Fruit fly (Drosophila melanogaster) whole organism, embryonic: ENCODE data around the gene Ir93a.

Experiments
- ATbp ChIP-seq: fragments of 200-800 bp; sonication (Bioruptor generic); optimal IDR thresholded peaks from 2 replicates; lab custom pipeline; 2017; ENCODE audit warnings: missing biosample characterization, mild to moderate bottlenecking, missing genetic modification characterization, missing genetic modification reagents
- Blimp-1 ChIP-seq: fragments of 200-800 bp; sonication (Bioruptor generic); optimal IDR thresholded peaks from 3 replicates; lab custom pipeline; 2018; ENCODE audit warnings: missing biosample characterization, missing genetic modification characterization, mild to moderate bottlenecking, moderate library complexity, missing genetic modification reagents
- CG11504 ChIP-seq: fragments of 200-800 bp; sonication (Bioruptor generic); optimal IDR thresholded peaks from 3 replicates; lab custom pipeline; 2019; ENCODE audit warnings: missing biosample characterization, mild to moderate bottlenecking, missing genetic modification characterization, moderate library complexity
- CG12155 ChIP-seq: fragments of 200-800 bp; sonication (Bioruptor generic); optimal IDR thresholded peaks from 3 replicates; lab custom pipeline; 2016; ENCODE audit warnings: missing biosample characterization, missing genetic modification characterization
- CG1233 ChIP-seq: fragments of 200-800 bp; sonication (Bioruptor generic); optimal IDR thresholded peaks from 4 replicates; lab custom pipeline; 2018; ENCODE audit warnings: missing biosample characterization, mild to moderate bottlenecking, missing genetic modification characterization
- CG12659 ChIP-seq: fragments of 200-800 bp; sonication (Bioruptor generic); optimal IDR thresholded peaks from 3 replicates; lab custom pipeline; 2017; ENCODE audit warnings: mild to moderate bottlenecking, missing biosample characterization, missing genetic modification reagents, missing genetic modification characterization
- CG13775 ChIP-seq: fragments of 200-800 bp; sonication (Bioruptor generic); optimal IDR thresholded peaks from 3 replicates; lab custom pipeline; 2017; ENCODE audit warnings: missing biosample characterization, mild to moderate bottlenecking, missing genetic modification characterization
- CG14441 ChIP-seq: fragments of 200-800 bp; sonication (Bioruptor generic); IDR thresholded peaks from 2 replicates; pipeline ENCODE4 v1.3.6; 2022; ENCODE audit warnings: missing biosample characterization, missing genetic modification characterization
- CG1647 ChIP-seq: fragments of 200-800 bp; sonication (Bioruptor generic); optimal IDR thresholded peaks from 3 replicates; lab custom pipeline; 2016; ENCODE audit warnings: missing biosample characterization, missing genetic modification characterization
- CG16815 ChIP-seq: fragments of 200-800 bp; sonication (Bioruptor generic); optimal IDR thresholded peaks from 3 replicates; lab custom pipeline; 2017; ENCODE audit warnings: missing biosample characterization, mild to moderate bottlenecking, missing genetic modification characterization
- CG17186 ChIP-seq: fragments of 200-800 bp; sonication (Bioruptor generic); optimal IDR thresholded peaks from 3 replicates; lab custom pipeline; 2017; ENCODE audit warnings: missing biosample characterization, missing genetic modification reagents, missing genetic modification characterization
- CG17361 ChIP-seq: fragments of 200-800 bp; sonication (Bioruptor generic); IDR thresholded peaks from 3 replicates; pipeline ENCODE4 v1.3.6; 2022; ENCODE audit warnings: missing biosample characterization, missing genetic modification characterization
- CG17385 ChIP-seq: fragments of 200-800 bp; sonication (Bioruptor generic); optimal IDR thresholded peaks from 3 replicates; lab custom pipeline; 2018; ENCODE audit warnings: missing biosample characterization, mild to moderate bottlenecking, missing genetic modification characterization
- CG17829 ChIP-seq: fragments of 200-800 bp; optimal IDR thresholded peaks from 2 replicates; lab custom pipeline; 2019; ENCODE audit warnings: missing biosample characterization, mild to moderate bottlenecking, missing genetic modification characterization, moderate library complexity
- CG18262 ChIP-seq: fragments of 200-800 bp; optimal IDR thresholded peaks from 3 replicates; lab custom pipeline; 2019; ENCODE audit warnings: missing biosample characterization, mild to moderate bottlenecking, missing genetic modification characterization, moderate library complexity
- CG18619 ChIP-seq: fragments of 200-800 bp; sonication (Bioruptor generic); optimal IDR thresholded peaks from 3 replicates; lab custom pipeline; 2017; ENCODE audit warnings: missing biosample characterization, mild to moderate bottlenecking, missing genetic modification characterization
- CG18764 ChIP-seq: fragments of 200-800 bp; sonication (Bioruptor generic); optimal IDR thresholded peaks from 3 replicates; lab custom pipeline; 2016; ENCODE audit warnings: missing biosample characterization, missing genetic modification characterization
- CG30020 ChIP-seq: fragments of 200-800 bp; optimal IDR thresholded peaks from 2 replicates; lab custom pipeline; 2019; ENCODE audit warnings: missing biosample characterization, mild to moderate bottlenecking, missing genetic modification characterization, moderate library complexity
- CG30403 ChIP-seq: fragments of 200-800 bp; sonication (Bioruptor generic); optimal IDR thresholded peaks from 3 replicates; lab custom pipeline; 2016; ENCODE audit warnings: missing biosample characterization, missing genetic modification characterization
- CG31441 ChIP-seq: fragments of 200-800 bp; sonication (Bioruptor generic); IDR thresholded peaks from 2 replicates; pipeline ENCODE4 v1.3.6; 2022; ENCODE audit warnings: missing biosample characterization, missing genetic modification characterization
- CG6791 ChIP-seq: fragments of 200-800 bp; sonication (Bioruptor generic); IDR thresholded peaks from 3 replicates; pipeline ENCODE4 v1.3.6; 2022; ENCODE audit warnings: missing biosample characterization, missing genetic modification characterization; ENCODE audit not compliant: partially characterized antibody
- CG7556 ChIP-seq: fragments of 200-800 bp; sonication (Bioruptor generic); optimal IDR thresholded peaks from 2 replicates; lab custom pipeline; 2017; ENCODE audit warnings: missing biosample characterization, mild to moderate bottlenecking, missing genetic modification characterization
- CG7839 ChIP-seq: fragments of 200-800 bp; sonication (Bioruptor generic); optimal IDR thresholded peaks from 3 replicates; lab custom pipeline; 2018; ENCODE audit warnings: missing biosample characterization, mild to moderate bottlenecking, missing genetic modification characterization, moderate library complexity
- CoRest ChIP-seq: fragments of 200-800 bp; sonication (Bioruptor generic); optimal IDR thresholded peaks from 3 replicates; lab custom pipeline; 2018; ENCODE audit warnings: missing biosample characterization, mild to moderate bottlenecking, missing genetic modification characterization, moderate library complexity
- Fer1 ChIP-seq: fragments of 200-800 bp; sonication (Bioruptor generic); optimal IDR thresholded peaks from 2 replicates; lab custom pipeline; 2017; ENCODE audit warnings: missing biosample characterization, mild to moderate bottlenecking, missing genetic modification characterization
- HLHmδ ChIP-seq: fragments of 200-800 bp; sonication (Bioruptor generic); optimal IDR thresholded peaks from 2 replicates; lab custom pipeline; 2018; ENCODE audit warnings: missing biosample characterization, mild to moderate bottlenecking, missing genetic modification characterization, moderate library complexity
- Hr51 ChIP-seq, 2 experiments: fragments of 200-800 bp; sonication (Bioruptor generic); optimal IDR thresholded peaks; 2 replicates in 1 of 2; 3 replicates in 1 of 2; lab custom pipeline; 2016 to 2018; ENCODE audit warnings: missing biosample characterization in 2 of 2, missing genetic modification characterization in 2 of 2, mild to moderate bottlenecking in 1 of 2, moderate library complexity in 1 of 2
- Oli ChIP-seq: fragments of 200-800 bp; sonication (Bioruptor generic); optimal IDR thresholded peaks from 2 replicates; lab custom pipeline; 2018; ENCODE audit warnings: missing biosample characterization, mild to moderate bottlenecking, missing genetic modification characterization, moderate library complexity
- Rfx ChIP-seq: fragments of 200-800 bp; sonication (Bioruptor generic); IDR thresholded peaks from 2 replicates; pipeline ENCODE4 v1.3.6; 2022; ENCODE audit warnings: missing biosample characterization, missing genetic modification characterization
- Six4 ChIP-seq: fragments of 200-800 bp; sonication (Bioruptor generic); optimal IDR thresholded peaks from 2 replicates; lab custom pipeline; 2016; ENCODE audit warnings: missing biosample characterization, missing genetic modification characterization
- Sox100B ChIP-seq: fragments of 200-800 bp; sonication (Bioruptor generic); optimal IDR thresholded peaks from 3 replicates; lab custom pipeline; 2018; ENCODE audit warnings: missing biosample characterization, mild to moderate bottlenecking, missing genetic modification characterization
- Trl ChIP-seq, 3 experiments: fragments of >200 bp in 2 of 3; fragments of 200-800 bp in 1 of 3; sonication (Bioruptor generic) in 1 of 3; optimal IDR thresholded peaks; 2 replicates in 1 of 3; 3 replicates in 2 of 3; lab custom pipeline; 2016 to 2017; ENCODE audit warnings: missing biosample characterization in 1 of 3, missing genetic modification characterization in 1 of 3
- al ChIP-seq: fragments of 200-800 bp; sonication (Bioruptor generic); IDR thresholded peaks from 2 replicates; pipeline ENCODE4 v1.3.6; 2022; ENCODE audit warnings: missing biosample characterization, missing genetic modification characterization
- ash1 ChIP-seq: fragments of 200-800 bp; sonication (Bioruptor generic); optimal IDR thresholded peaks from 2 replicates; lab custom pipeline; 2018; ENCODE audit warnings: missing biosample characterization, mild to moderate bottlenecking, missing genetic modification characterization
- ato ChIP-seq: fragments of 200-800 bp; sonication (Bioruptor generic); IDR thresholded peaks from 2 replicates; pipeline ENCODE4 v1.3.6; 2022; ENCODE audit warnings: missing biosample characterization, missing genetic modification characterization; ENCODE audit not compliant: partially characterized antibody
- az2 ChIP-seq: fragments of 200-800 bp; sonication (Bioruptor generic); optimal IDR thresholded peaks from 3 replicates; lab custom pipeline; 2016; ENCODE audit warnings: missing biosample characterization, missing genetic modification characterization
- bcd ChIP-seq: fragments of 200-800 bp; sonication (Bioruptor generic); optimal IDR thresholded peaks from 2 replicates; lab custom pipeline; 2017; ENCODE audit warnings: missing biosample characterization, mild to moderate bottlenecking, missing genetic modification characterization
- danr ChIP-seq: fragments of 200-800 bp; sonication (Bioruptor generic); IDR thresholded peaks from 2 replicates; pipeline ENCODE4 v1.3.6; 2022; ENCODE audit warnings: missing biosample characterization, missing genetic modification characterization
- eve ChIP-seq, 2 experiments: fragments of >200 bp; optimal IDR thresholded peaks; 2 replicates each; lab custom pipeline; 2017; ENCODE audit warnings: missing biosample characterization in 2 of 2, missing genetic modification characterization in 2 of 2
- ewg ChIP-seq: fragments of 200-800 bp; sonication (Bioruptor generic); optimal IDR thresholded peaks from 3 replicates; lab custom pipeline; 2017; ENCODE audit warnings: mild to moderate bottlenecking, missing biosample characterization, missing genetic modification reagents, missing genetic modification characterization
- gcm2 ChIP-seq: fragments of 200-800 bp; sonication (Bioruptor generic); optimal IDR thresholded peaks from 2 replicates; lab custom pipeline; 2016; ENCODE audit warnings: missing biosample characterization, missing genetic modification characterization
- jigr1 ChIP-seq: fragments of 200-800 bp; sonication (Bioruptor generic); IDR thresholded peaks from 3 replicates; pipeline ENCODE4 v1.3.6; 2022; ENCODE audit warnings: missing biosample characterization, missing genetic modification characterization
- knrl ChIP-seq: fragments of 200-800 bp; sonication (Bioruptor generic); IDR thresholded peaks from 3 replicates; pipeline ENCODE4 v1.3.6; 2022; ENCODE audit warnings: missing biosample characterization, missing genetic modification characterization; ENCODE audit not compliant: partially characterized antibody
- odd ChIP-seq: fragments of 200-800 bp; sonication (Bioruptor generic); optimal IDR thresholded peaks from 2 replicates; lab custom pipeline; 2017; ENCODE audit warnings: missing biosample characterization, mild to moderate bottlenecking, missing genetic modification characterization
- row ChIP-seq: fragments of 200-800 bp; sonication (Bioruptor generic); IDR thresholded peaks from 3 replicates; pipeline ENCODE4 v1.3.6; 2022; ENCODE audit warnings: missing biosample characterization, missing genetic modification characterization
- tgo ChIP-seq: fragments of 200-800 bp; sonication (Bioruptor generic); IDR thresholded peaks from 3 replicates; pipeline ENCODE4 v1.3.6; 2022; ENCODE audit warnings: missing biosample characterization, missing genetic modification characterization
- tio ChIP-seq: fragments of 200-800 bp; sonication (Bioruptor generic); optimal IDR thresholded peaks from 2 replicates; lab custom pipeline; 2017; ENCODE audit warnings: missing biosample characterization, missing genetic modification characterization, inconsistent platforms

The Ir93a gene

dm6 chr3R:20837242-20837664 lies 22.5 kb downstream of the Ir93a start (continued):
- peak; percentile 36; the same call in 1 of the 3 replicates for TF ChIP-seq row

DNA sequence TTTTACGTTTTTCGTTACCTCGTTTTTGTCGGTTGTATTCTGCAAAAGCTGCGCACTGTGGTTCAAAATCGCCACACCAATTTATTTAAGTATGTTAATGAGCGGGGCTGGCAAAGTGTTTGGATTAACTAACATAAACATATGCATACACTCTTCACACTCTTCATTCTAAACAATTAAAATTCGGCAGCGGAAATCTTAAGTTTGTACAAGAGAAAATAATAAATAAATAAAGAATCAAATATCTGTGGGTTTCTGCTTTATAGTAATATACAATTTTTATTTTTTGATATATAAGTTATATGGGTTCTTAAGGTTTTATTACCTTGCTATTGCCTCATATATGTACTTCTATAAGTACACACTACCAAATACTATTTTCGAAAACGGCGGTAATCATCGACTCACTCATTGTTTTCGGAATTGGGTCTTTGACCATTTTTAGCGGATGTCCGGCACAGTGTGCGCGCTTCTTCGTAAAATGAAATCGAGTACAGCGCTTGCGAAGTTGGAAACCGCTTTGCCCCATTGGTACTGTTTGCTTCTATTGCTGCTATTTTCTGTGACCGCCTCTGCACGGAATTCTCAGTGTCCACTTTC lies 23.4 kb downstream of the Ir93a start:
- TF ChIP-seq az2 (GFP tag; lab: Kevin White, UChicago) (peak; percentile 11), CG13775 (peak; percentile 11), tio (GFP tag; lab: Kevin White, UChicago) (peak; percentile 9), ato (GFP tag; lab: Robert Waterston, UW) (no peak), CG6791 (GFP tag; lab: Robert Waterston, UW) (no peak), CG11504 (tag; lab: Kevin White, UChicago) (peak; percentile 38), CG17186 (GFP tag; lab: Kevin White, UChicago) (no peak), Fer1 (GFP tag; lab: Kevin White, UChicago) (peak; percentile 1), Rfx (GFP tag; lab: Robert Waterston, UW) (0 out of 2 replicates have a peak, but pooled peaks have one; percentile 5), tgo (no peak), HLHmδ (GFP tag; lab: Kevin White, UChicago) (no peak), CoRest (peak; percentile 33), CG18764 (GFP tag; lab: Kevin White, UChicago) (no peak), jigr1 (GFP tag; lab: Robert Waterston, UW) (no peak), CG1233 (GFP tag; lab: Kevin White, UChicago) (peak; percentile 1), ash1 (no peak), bcd (GFP tag; lab: Kevin White, UChicago) (peak; percentile 5), CG12155 (GFP tag; lab: Kevin White, UChicago) (no peak), odd (GFP tag; lab: Kevin White, UChicago) (peak; percentile 1), gcm2 (GFP tag; lab: Kevin White, UChicago) (no peak), CG7556 (GFP tag; lab: Kevin White, UChicago) (peak; percentile 42), Oli (tag; lab: Kevin White, UChicago) (peak; percentile 38), ewg (no peak), knrl (GFP tag; lab: Robert Waterston, UW) (no peak), CG31441 (GFP tag; lab: Robert Waterston, UW) (0 out of 2 replicates have a peak, but pooled peaks have one; percentile 24), Six4 (no peak), CG12659 (GFP tag; lab: Kevin White, UChicago) (peak; percentile 21), CG14441 (peak; percentile 11; the same call in 1 of the 2 replicates), CG16815 (GFP tag; lab: Kevin White, UChicago) (peak; percentile 10), Hr51 (GFP tag; optimal IDR thresholded peaks at IDR 0.05; lab: Kevin White, UChicago) (peak in 1 of 2 experiments; percentile 51), al (GFP tag; lab: Robert Waterston, UW) (no peak), CG17829 (tag; lab: Kevin White, UChicago) (no peak), CG17385 (GFP tag; lab: Kevin White, UChicago) (peak; percentile 7), CG7839 (tag; lab: Kevin White, UChicago) (peak; percentile 30), Blimp-1 (GFP tag; lab: Kevin White, UChicago) (no peak), danr (no peak), CG18619 (peak; percentile 28), CG18262 (tag; lab: Kevin White, UChicago) (peak; percentile 11), ATbp (GFP tag; lab: Kevin White, UChicago) (no peak), CG30020 (tag; lab: Kevin White, UChicago) (no peak), eve (GFP tag; optimal IDR thresholded peaks at IDR 0.05; lab: Kevin White, UChicago) (peak in 1 of 2 experiments; percentile 61), CG1647 (GFP tag; lab: Kevin White, UChicago) (no peak), CG17361 (GFP tag; lab: Robert Waterston, UW) (0 out of 3 replicates have a peak, but pooled peaks have one; percentile 18), Sox100B (GFP tag; lab: Kevin White, UChicago) (no peak), CG30403 (peak; percentile 9), Trl (optimal IDR thresholded peaks at IDR 0.05; lab: Kevin White, UChicago) (no peak), Trl (GFP tag; optimal IDR thresholded peaks at IDR 0.05; lab: Kevin White, UChicago) (no peak)
